Fruit fly (Drosophila melanogaster) whole organism, adult: ENCODE measurements around the gene Adgf-B.

Experiments used
- CG11617 ChIP-seq: fragments of 200-800 bp; sonication (Bioruptor generic); optimal IDR thresholded peaks from 2 replicates; lab custom pipeline; 2017; ENCODE audit warnings: mild to moderate bottlenecking, missing biosample characterization, missing genetic modification reagents, missing genetic modification characterization
- Clk ChIP-seq: fragments of 200-800 bp; sonication (Bioruptor generic); optimal IDR thresholded peaks from 2 replicates; lab custom pipeline; 2017; ENCODE audit warnings: missing biosample characterization, missing genetic modification characterization
- Mnt ChIP-seq: fragments of 200-800 bp; sonication (Bioruptor generic); optimal IDR thresholded peaks from 2 replicates; lab custom pipeline; 2016; ENCODE audit warnings: missing biosample characterization, mild to moderate bottlenecking, missing genetic modification characterization
- cic ChIP-seq: fragments of 200-800 bp; sonication (Bioruptor generic); optimal IDR thresholded peaks from 2 replicates; lab custom pipeline; 2017; ENCODE audit warnings: missing biosample characterization, mild to moderate bottlenecking, missing genetic modification characterization, moderate library complexity
- ovo ChIP-seq: fragments of 200-800 bp; sonication (Bioruptor generic); optimal IDR thresholded peaks from 2 replicates; lab custom pipeline; 2016; ENCODE audit warnings: missing biosample characterization, missing genetic modification characterization

DNA sequence AAGACGTTTGTCGTGTGGAACGTTAAGA is 40.9 kb upstream of the Adgf-B start, which contains the start of gene CG42815:
- no peak for TF ChIP-seq Mnt
- TF ChIP-seq cic (GFP tag; lab: Kevin White, UChicago) = no peak
- no peak for TF ChIP-seq CG11617 (GFP tag; lab: Kevin White, UChicago)
- TF ChIP-seq ovo (GFP tag; lab: Kevin White, UChicago) = no peak
- no peak for TF ChIP-seq Clk (GFP tag; lab: Kevin White, UChicago)
